Worm (Caenorhabditis elegans) whole organism, L4/young adult: ENCODE data around the gene gsy-1.

Experiments used
- W03F9.2 ChIP-seq: fragments of 150-350 bp; optimal IDR thresholded peaks from 2 replicates; lab custom pipeline; 2014; ENCODE audit warnings: missing biosample characterization, missing genetic modification characterization
- dao-5 ChIP-seq: sonication (generic microtip); optimal IDR thresholded peaks from 2 replicates; lab custom pipeline; 2016; ENCODE audit warnings: missing genotype, missing genetic modification characterization, moderate library complexity, missing compliant biosample characterization
- him-1 ChIP-seq: sonication (generic microtip); optimal IDR thresholded peaks from 2 replicates; lab custom pipeline; 2016; ENCODE audit warnings: missing genotype, missing genetic modification reagents, missing genetic modification characterization, missing compliant biosample characterization

- TF ChIP-seq W03F9.2 (no peak), him-1 (tag; lab: Kevin White, UChicago) (no peak), dao-5 (tag; lab: Kevin White, UChicago) (no peak)
Measured at ce11 chrII:12908779-12909178, 30.9 kb upstream of the gsy-1 start, which contains the start of gene ddn-2.
